Worm (Caenorhabditis elegans) whole organism, L4 larva: ENCODE measurements around the gene fbxb-85.
A peak's percentile ranks its signal among the peaks of the same experiment; 100 is the strongest.

Experiments
- F26F4.8 ChIP-seq: fragments of 200-800 bp; sonication (Bioruptor generic); conservative IDR thresholded peaks from 2 replicates; pipeline ENCODE4 v1.3.6; 2022; ENCODE audit warnings: missing genetic modification characterization, missing compliant biosample characterization
- T20F7.1 ChIP-seq: fragments of 200-800 bp; sonication (Bioruptor generic); optimal IDR thresholded peaks from 2 replicates; lab custom pipeline; 2018; ENCODE audit warnings: mild to moderate bottlenecking, missing genetic modification characterization, missing compliant biosample characterization
- T26A8.4 ChIP-seq: fragments of 200-800 bp; sonication (Bioruptor generic); IDR thresholded peaks from 2 replicates; pipeline ENCODE4 v1.3.6; 2022; ENCODE audit warnings: missing genetic modification characterization, missing compliant biosample characterization
- Y105C5A.15 ChIP-seq: fragments of 200-800 bp; sonication (Bioruptor generic); IDR thresholded peaks from 2 replicates; pipeline ENCODE4 v1.3.6; 2022; ENCODE audit warnings: missing genetic modification characterization, missing compliant biosample characterization
- Y75B8A.6 ChIP-seq: fragments of 200-800 bp; sonication (Bioruptor generic); IDR thresholded peaks from 2 replicates; pipeline ENCODE4 v1.3.6; 2022; ENCODE audit warnings: missing genetic modification reagents, missing genetic modification characterization, missing compliant biosample characterization
- ZK337.2 ChIP-seq: fragments of 200-800 bp; sonication (Bioruptor generic); IDR thresholded peaks from 2 replicates; pipeline ENCODE4 v1.3.6; 2022; ENCODE audit warnings: missing genetic modification reagents, missing genetic modification characterization, missing compliant biosample characterization
- aha-1 ChIP-seq: fragments of 150-350 bp; peaks from one replicate; lab custom pipeline; 2014; ENCODE audit warnings: missing biosample characterization, missing genetic modification characterization
- aly-2 ChIP-seq: sonication (generic microtip); optimal IDR thresholded peaks from 2 replicates; lab custom pipeline; 2018; ENCODE audit warnings: missing biosample characterization, missing genetic modification characterization
- ceh-28 ChIP-seq: fragments of 150-350 bp; optimal IDR thresholded peaks from 2 replicates; lab custom pipeline; 2014; ENCODE audit warnings: missing biosample characterization, missing genetic modification reagents, missing genetic modification characterization
- ceh-32 ChIP-seq: sonication (generic microtip); optimal IDR thresholded peaks from 2 replicates; lab custom pipeline; 2016; ENCODE audit warnings: mild to moderate bottlenecking, missing genetic modification characterization, missing compliant biosample characterization; ENCODE audit not compliant: poor library complexity
- ceh-82 ChIP-seq: sonication (generic microtip); optimal IDR thresholded peaks from 2 replicates; lab custom pipeline; 2017; ENCODE audit warnings: missing biosample characterization, missing genetic modification characterization
- ces-1 ChIP-seq: fragments of 150-350 bp; sonication (generic microtip); optimal IDR thresholded peaks from 4 replicates; lab custom pipeline; 2014; ENCODE audit warnings: missing biosample characterization, missing genetic modification reagents, missing genetic modification characterization
- daf-16 ChIP-seq, 3 experiments: sonication (generic microtip); optimal IDR thresholded peaks; 2 replicates each; lab custom pipeline; 2016 to 2017; ENCODE audit warnings: missing genetic modification characterization in 3 of 3, missing genetic modification reagents in 3 of 3, mild to moderate bottlenecking in 2 of 3, missing compliant biosample characterization in 2 of 3, missing biosample characterization in 1 of 3, moderate library complexity in 1 of 3
- daf-8 ChIP-seq: fragments of 200-800 bp; sonication (Bioruptor generic); IDR thresholded peaks from 2 replicates; pipeline ENCODE4 v1.3.6; 2022; ENCODE audit warnings: missing genetic modification characterization, missing compliant biosample characterization
- dmd-9 ChIP-seq: fragments of 200-800 bp; sonication (Bioruptor generic); IDR thresholded peaks from 2 replicates; pipeline ENCODE4 v1.3.6; 2022; ENCODE audit warnings: missing genetic modification reagents, missing genetic modification characterization, missing compliant biosample characterization
- dve-1 ChIP-seq: sonication (generic microtip); optimal IDR thresholded peaks from 2 replicates; lab custom pipeline; 2017; ENCODE audit warnings: antibody characterized with exemption, mild to moderate bottlenecking, missing genetic modification characterization, missing compliant biosample characterization; ENCODE audit not compliant: insufficient read depth
- gei-8 ChIP-seq: fragments of 200-800 bp; sonication (Bioruptor generic); optimal IDR thresholded peaks from 2 replicates; lab custom pipeline; 2018; ENCODE audit warnings: mild to moderate bottlenecking, missing genetic modification characterization, missing compliant biosample characterization
- hif-1 ChIP-seq, 2 experiments: sonication (generic microtip); optimal IDR thresholded peaks; 2 replicates each; lab custom pipeline; 2016 to 2017; ENCODE audit warnings: missing compliant biosample characterization in 2 of 2, missing genetic modification characterization in 2 of 2, missing genetic modification reagents in 2 of 2, missing genotype in 2 of 2, mild to moderate bottlenecking in 1 of 2
- hlh-30 ChIP-seq: sonication (generic microtip); optimal IDR thresholded peaks from 2 replicates; lab custom pipeline; 2017; ENCODE audit warnings: antibody characterized with exemption, mild to moderate bottlenecking, missing genetic modification characterization, missing compliant biosample characterization; ENCODE audit not compliant: insufficient read depth
- lim-7 ChIP-seq: fragments of 200-800 bp; sonication (Bioruptor generic); IDR thresholded peaks from 2 replicates; pipeline ENCODE4 v1.3.6; 2022; ENCODE audit warnings: missing genetic modification characterization, missing compliant biosample characterization
- lin-1 ChIP-seq: fragments of 200-800 bp; sonication (Bioruptor generic); IDR thresholded peaks from 2 replicates; pipeline ENCODE4 v1.3.6; 2022; ENCODE audit warnings: missing genetic modification reagents, missing genetic modification characterization, missing compliant biosample characterization
- lin-13 ChIP-seq: fragments of 150-350 bp; optimal IDR thresholded peaks from 2 replicates; lab custom pipeline; 2014; ENCODE audit warnings: missing biosample characterization, missing genetic modification reagents, missing genetic modification characterization
- lin-39 ChIP-seq: fragments of 150-350 bp; optimal IDR thresholded peaks from 2 replicates; lab custom pipeline; 2014; ENCODE audit warnings: missing biosample characterization, missing genetic modification reagents, missing genetic modification characterization
- madf-5 ChIP-seq, 2 experiments: fragments of 200-800 bp; sonication (Bioruptor generic); IDR thresholded peaks; 2 replicates each; pipeline ENCODE4 v1.3.6; 2022; ENCODE audit warnings: missing compliant biosample characterization in 2 of 2, missing genetic modification characterization in 2 of 2
- madf-9 ChIP-seq: fragments of 200-800 bp; sonication (Bioruptor generic); conservative IDR thresholded peaks from 2 replicates; pipeline ENCODE4 v1.3.6; 2022; ENCODE audit warnings: missing genetic modification reagents, missing genetic modification characterization, missing compliant biosample characterization
- mdl-1 ChIP-seq, 2 experiments: fragments of 150-350 bp in 1 of 2; sonication (generic microtip) in 1 of 2; optimal IDR thresholded peaks; 2 replicates each; lab custom pipeline; 2014 to 2017; ENCODE audit warnings: missing biosample characterization in 2 of 2, missing genetic modification characterization in 2 of 2
- mdt-29 ChIP-seq: fragments of 200-800 bp; sonication (Bioruptor generic); IDR thresholded peaks from 2 replicates; pipeline ENCODE4 v1.3.6; 2022; ENCODE audit warnings: missing genetic modification reagents, missing genetic modification characterization, missing compliant biosample characterization
- mxl-3 ChIP-seq: fragments of 200-800 bp; sonication (Bioruptor generic); optimal IDR thresholded peaks from 2 replicates; lab custom pipeline; 2018; ENCODE audit warnings: mild to moderate bottlenecking, missing genetic modification characterization, missing compliant biosample characterization
- nhr-10 ChIP-seq: fragments of 150-350 bp; optimal IDR thresholded peaks from 2 replicates; lab custom pipeline; 2014; ENCODE audit warnings: missing biosample characterization, missing genetic modification characterization
- nhr-102 ChIP-seq: sonication (generic microtip); optimal IDR thresholded peaks from 2 replicates; lab custom pipeline; 2016; ENCODE audit warnings: mild to moderate bottlenecking, missing genetic modification characterization, moderate library complexity, missing compliant biosample characterization
- nhr-111 ChIP-seq: fragments of 200-800 bp; sonication (Bioruptor generic); optimal IDR thresholded peaks from 2 replicates; lab custom pipeline; 2018; ENCODE audit warnings: mild to moderate bottlenecking, missing genetic modification characterization, missing compliant biosample characterization
- nhr-237 ChIP-seq: sonication (generic microtip); optimal IDR thresholded peaks from 2 replicates; lab custom pipeline; 2017; ENCODE audit warnings: missing biosample characterization, missing genetic modification characterization
- nhr-41 ChIP-seq: fragments of 200-800 bp; sonication (Bioruptor generic); IDR thresholded peaks from 2 replicates; pipeline ENCODE4 v1.3.6; 2022; ENCODE audit warnings: missing genetic modification reagents, missing genetic modification characterization, missing compliant biosample characterization
- nhr-42 ChIP-seq: fragments of 200-800 bp; sonication (Bioruptor generic); IDR thresholded peaks from 2 replicates; pipeline ENCODE4 v1.3.6; 2022; ENCODE audit warnings: missing genetic modification characterization, missing compliant biosample characterization
- nhr-48 ChIP-seq: sonication (generic microtip); optimal IDR thresholded peaks from 2 replicates; lab custom pipeline; 2016; ENCODE audit warnings: mild to moderate bottlenecking, missing genetic modification characterization, missing compliant biosample characterization
- nhr-77 ChIP-seq: fragments of 150-350 bp; optimal IDR thresholded peaks from 2 replicates; lab custom pipeline; 2014; ENCODE audit warnings: missing biosample characterization, missing genetic modification characterization
- pha-4 ChIP-seq, 2 experiments: fragments of 150-350 bp in 1 of 2; fragments of 200-800 bp in 1 of 2; sonication (Bioruptor generic) in 1 of 2; IDR thresholded peaks in 1 of 2; optimal IDR thresholded peaks in 1 of 2; 2 replicates each; pipeline versions ENCODE4 v1.3.6 to Lab custom; 2014 to 2022; ENCODE audit warnings: missing genetic modification characterization in 2 of 2, missing genetic modification reagents in 2 of 2, missing biosample characterization in 1 of 2, missing compliant biosample characterization in 1 of 2
- php-3 ChIP-seq: fragments of 200-800 bp; sonication (Bioruptor generic); IDR thresholded peaks from 2 replicates; pipeline ENCODE4 v1.3.6; 2022; ENCODE audit warnings: missing genetic modification reagents, missing genetic modification characterization, missing compliant biosample characterization
- pqm-1 ChIP-seq: sonication (generic microtip); optimal IDR thresholded peaks from 2 replicates; lab custom pipeline; 2017; ENCODE audit warnings: missing biosample characterization, missing genetic modification characterization
- rbr-2 ChIP-seq: sonication (generic microtip); optimal IDR thresholded peaks from 2 replicates; lab custom pipeline; 2016; ENCODE audit warnings: missing genotype, missing genetic modification characterization, missing compliant biosample characterization
- saeg-2 ChIP-seq: fragments of 200-800 bp; sonication (Bioruptor generic); IDR thresholded peaks from 2 replicates; pipeline ENCODE4 v1.3.6; 2022; ENCODE audit warnings: missing genetic modification reagents, missing genetic modification characterization, missing compliant biosample characterization
- sdz-12 ChIP-seq: fragments of 200-800 bp; sonication (Bioruptor generic); optimal IDR thresholded peaks from 2 replicates; lab custom pipeline; 2018; ENCODE audit warnings: mild to moderate bottlenecking, missing genetic modification characterization, missing compliant biosample characterization
- set-16 ChIP-seq: fragments of 200-800 bp; sonication (Bioruptor generic); IDR thresholded peaks from 2 replicates; pipeline ENCODE4 v1.3.6; 2022; ENCODE audit warnings: missing genetic modification reagents, missing genetic modification characterization, missing compliant biosample characterization
- snpc-4 ChIP-seq: fragments of 150-350 bp; optimal IDR thresholded peaks from 2 replicates; lab custom pipeline; 2014; ENCODE audit warnings: missing biosample characterization, missing genetic modification characterization
- spr-3 ChIP-seq: fragments of 200-800 bp; sonication (Bioruptor generic); optimal IDR thresholded peaks from 2 replicates; lab custom pipeline; 2018; ENCODE audit warnings: mild to moderate bottlenecking, missing genetic modification characterization, missing compliant biosample characterization
- unc-62 ChIP-seq, 3 experiments: fragments of 150-350 bp in 1 of 3; sonication (generic microtip); optimal IDR thresholded peaks in 2 of 3; peaks in 1 of 3; 1 replicate in 1 of 3; 2 replicates in 2 of 3; lab custom pipeline; 2014 to 2017; ENCODE audit warnings: missing biosample characterization in 3 of 3, missing genetic modification characterization in 3 of 3, missing genetic modification reagents in 3 of 3, missing genotype in 1 of 3
- zag-1 ChIP-seq: fragments of 150-350 bp; optimal IDR thresholded peaks from 2 replicates; lab custom pipeline; 2014; ENCODE audit warnings: missing biosample characterization, missing genetic modification characterization
- zip-11 ChIP-seq: fragments of 200-800 bp; sonication (Bioruptor generic); IDR thresholded peaks from 2 replicates; pipeline ENCODE4 v1.3.6; 2022; ENCODE audit warnings: missing genetic modification characterization, missing compliant biosample characterization
- ztf-7 ChIP-seq: fragments of 150-350 bp; optimal IDR thresholded peaks from 2 replicates; lab custom pipeline; 2014; ENCODE audit warnings: missing biosample characterization, missing genetic modification characterization

The fbxb-85 gene

DNA sequence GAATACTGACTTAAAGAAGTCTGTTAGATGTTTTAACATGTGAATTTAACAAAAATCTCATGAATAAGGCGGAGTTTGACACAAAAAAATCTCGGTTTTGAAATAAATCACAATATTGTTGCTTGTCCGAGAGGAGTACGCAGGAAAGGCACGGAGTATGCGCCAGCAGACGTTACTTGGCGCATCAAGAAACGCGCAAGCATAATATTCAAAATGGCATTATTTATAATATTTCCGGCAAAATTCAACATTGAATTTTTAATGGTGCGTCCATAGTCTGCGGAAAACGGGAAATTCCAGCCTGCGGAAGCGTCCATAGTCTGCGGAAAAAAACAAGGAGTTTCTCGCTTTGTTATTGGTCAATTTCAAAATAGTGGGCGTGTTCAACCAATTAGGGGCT, 3.9 kb downstream of the fbxb-85 start, which contains the start of gene pde-12 (continued):
- TF ChIP-seq dmd-9 (GFP tag; lab: Robert Waterston, UW) = 0 out of 2 replicates have a peak, but pooled peaks have one; percentile 52
- no peak for TF ChIP-seq F26F4.8
- no peak for TF ChIP-seq nhr-10 (tag; lab: Kevin White, UChicago)
- no peak for TF ChIP-seq zip-11 (GFP tag; lab: Robert Waterston, UW)
- TF ChIP-seq saeg-2 (GFP tag; lab: Robert Waterston, UW) = 0 out of 2 replicates have a peak, but pooled peaks have one; percentile 54
- TF ChIP-seq pha-4 (GFP tag; IDR thresholded peaks at IDR 0.05; lab: Robert Waterston, UW) = peak; percentile 43; the same call in 1 of the 2 replicates
- no peak for TF ChIP-seq pha-4 (tag; optimal IDR thresholded peaks at IDR 0.05; lab: Kevin White, UChicago)
- no peak for TF ChIP-seq set-16 (GFP tag; lab: Robert Waterston, UW)
- TF ChIP-seq lin-1 (GFP tag; lab: Robert Waterston, UW) = peak; percentile 18; the same call in 1 of the 2 replicates
- no peak for TF ChIP-seq nhr-111 (GFP tag; lab: Kevin White, UChicago)
- TF ChIP-seq aly-2 (tag; lab: Kevin White, UChicago) = no peak
- peak; percentile 61 for TF ChIP-seq nhr-77
- peak; percentile 43 for TF ChIP-seq nhr-48 (tag; lab: Kevin White, UChicago)
- TF ChIP-seq T26A8.4 (GFP tag; lab: Robert Waterston, UW) = no peak; the same call in 1 of the 2 replicates
- TF ChIP-seq ceh-28 (tag; lab: Kevin White, UChicago) = no peak
- no peak for TF ChIP-seq gei-8
- TF ChIP-seq nhr-41 (GFP tag; lab: Robert Waterston, UW) = no peak
- no peak for TF ChIP-seq pqm-1
- TF ChIP-seq ZK337.2 (GFP tag; lab: Robert Waterston, UW) = no peak
- no peak for TF ChIP-seq ceh-82 (tag; lab: Kevin White, UChicago)
- TF ChIP-seq ceh-32 (tag; lab: Kevin White, UChicago) = peak; percentile 9
- peak; percentile 33 for TF ChIP-seq lin-13 (GFP tag; lab: Kevin White, UChicago)
- TF ChIP-seq mxl-3 (GFP tag; lab: Kevin White, UChicago) = no peak
- TF ChIP-seq snpc-4 = no peak
- no peak for TF ChIP-seq nhr-237 (tag; lab: Kevin White, UChicago)
- peak; percentile 65; the same call in 1 of the 2 replicates for TF ChIP-seq nhr-42
- TF ChIP-seq lim-7 = no peak
- TF ChIP-seq php-3 (GFP tag; lab: Robert Waterston, UW) = no peak
- peak; percentile 85 for TF ChIP-seq dve-1 (tag; lab: Kevin White, UChicago)
- TF ChIP-seq unc-62 (GFP tag; optimal IDR thresholded peaks at IDR 0.05 in 1 of 2; lab: Kevin White, UChicago) = peak in 1 of 2 experiments; percentile 81
- TF ChIP-seq unc-62 (tag; optimal IDR thresholded peaks at IDR 0.05; lab: Kevin White, UChicago) = no peak
- TF ChIP-seq madf-5 (GFP tag; IDR thresholded peaks at IDR 0.05; lab: Robert Waterston, UW) = no peak
- TF ChIP-seq daf-8 = no peak
- TF ChIP-seq aha-1 (tag; lab: Kevin White, UChicago) = peak; percentile 89
- peak; percentile 63 for TF ChIP-seq spr-3 (GFP tag; lab: Kevin White, UChicago)
- peak; percentile 52; the same call in 1 of the 2 replicates for TF ChIP-seq madf-9 (GFP tag; lab: Robert Waterston, UW)
- TF ChIP-seq rbr-2 (tag; lab: Kevin White, UChicago) = peak; percentile 79
- TF ChIP-seq sdz-12 (GFP tag; lab: Kevin White, UChicago) = no peak
- no peak for TF ChIP-seq Y105C5A.15 (GFP tag; lab: Robert Waterston, UW)
- peak; percentile 71 for TF ChIP-seq ztf-7
- TF ChIP-seq zag-1 (tag; lab: Kevin White, UChicago) = no peak
- peak; percentile 61 for TF ChIP-seq hlh-30
- TF ChIP-seq T20F7.1 (GFP tag; lab: Kevin White, UChicago) = peak; percentile 59
- TF ChIP-seq ces-1 = no peak
- no peak for TF ChIP-seq mdl-1 (tag; optimal IDR thresholded peaks at IDR 0.05; lab: Kevin White, UChicago)
- no peak for TF ChIP-seq Y75B8A.6 (GFP tag; lab: Robert Waterston, UW)
- no peak for TF ChIP-seq lin-39 (tag; lab: Kevin White, UChicago)
- peak in 1 of 2 experiments; percentile 24 for TF ChIP-seq hif-1 (tag; optimal IDR thresholded peaks at IDR 0.05; lab: Kevin White, UChicago)
- TF ChIP-seq nhr-102 (tag; lab: Kevin White, UChicago) = peak; percentile 86
- peak in 1 of 2 experiments; percentile 33 for TF ChIP-seq daf-16 (GFP tag; optimal IDR thresholded peaks at IDR 0.05; lab: Kevin White, UChicago)
- TF ChIP-seq daf-16 (tag; optimal IDR thresholded peaks at IDR 0.05; lab: Kevin White, UChicago) = peak; percentile 39
- peak; percentile 50; the same call in 1 of the 2 replicates for TF ChIP-seq mdt-29 (GFP tag; lab: Robert Waterston, UW)
